Fruit fly (Drosophila melanogaster) whole organism, prepupa: ENCODE measurements around the gene CanA-14F.

Experiments used
- Blimp-1 ChIP-seq: fragments of 200-800 bp; sonication (Bioruptor generic); optimal IDR thresholded peaks from 3 replicates; lab custom pipeline; 2017; ENCODE audit warnings: missing biosample characterization, missing genetic modification characterization, mild to moderate bottlenecking, moderate library complexity, missing genetic modification reagents
- CG10631 ChIP-seq: fragments of 200-800 bp; sonication (Bioruptor generic); optimal IDR thresholded peaks from 2 replicates; lab custom pipeline; 2016; ENCODE audit warnings: missing biosample characterization, missing genetic modification characterization
- CG10669 ChIP-seq: fragments of 200-800 bp; sonication (Bioruptor generic); optimal IDR thresholded peaks from 3 replicates; lab custom pipeline; 2018; ENCODE audit warnings: missing biosample characterization, mild to moderate bottlenecking, missing genetic modification characterization, moderate library complexity
- CG11902 ChIP-seq: fragments of 200-800 bp; sonication (Bioruptor generic); optimal IDR thresholded peaks from 3 replicates; lab custom pipeline; 2016; ENCODE audit warnings: missing biosample characterization, missing genetic modification characterization
- CG1621 ChIP-seq: fragments of 200-800 bp; sonication (Bioruptor generic); optimal IDR thresholded peaks from 3 replicates; lab custom pipeline; 2018; ENCODE audit warnings: missing biosample characterization, mild to moderate bottlenecking, missing genetic modification characterization
- CG16779 ChIP-seq: fragments of 200-800 bp; sonication (Bioruptor generic); optimal IDR thresholded peaks from 3 replicates; lab custom pipeline; 2017; ENCODE audit warnings: missing biosample characterization, mild to moderate bottlenecking, missing genetic modification characterization
- CG3032 ChIP-seq: fragments of 200-800 bp; optimal IDR thresholded peaks from 2 replicates; lab custom pipeline; 2019; ENCODE audit warnings: missing biosample characterization, mild to moderate bottlenecking, missing genetic modification characterization, moderate library complexity
- CG34406 ChIP-seq: fragments of 200-800 bp; sonication (Bioruptor generic); optimal IDR thresholded peaks from 3 replicates; lab custom pipeline; 2016; ENCODE audit warnings: missing biosample characterization, missing genetic modification characterization
- CG3919 ChIP-seq: fragments of 200-800 bp; sonication (Bioruptor generic); optimal IDR thresholded peaks from 3 replicates; lab custom pipeline; 2016; ENCODE audit warnings: missing biosample characterization, missing genetic modification characterization
- CG6163 ChIP-seq: fragments of 200-800 bp; sonication (Bioruptor generic); IDR thresholded peaks from 3 replicates; pipeline ENCODE4 v1.3.6; 2022; ENCODE audit warnings: missing biosample characterization, missing genetic modification characterization
- CG6276 ChIP-seq: fragments of 200-800 bp; sonication (Bioruptor generic); optimal IDR thresholded peaks from 2 replicates; lab custom pipeline; 2017; ENCODE audit warnings: missing biosample characterization, mild to moderate bottlenecking, missing genetic modification characterization
- CG6792 ChIP-seq: fragments of 200-800 bp; sonication (Bioruptor generic); optimal IDR thresholded peaks from 3 replicates; lab custom pipeline; 2016; ENCODE audit warnings: missing biosample characterization, missing genetic modification characterization
- CG6808 ChIP-seq: fragments of 200-800 bp; sonication (Bioruptor generic); optimal IDR thresholded peaks from 3 replicates; lab custom pipeline; 2017; ENCODE audit warnings: missing biosample characterization, missing genetic modification characterization, mild to moderate bottlenecking, moderate library complexity, missing genetic modification reagents
- CG6854 ChIP-seq: fragments of 200-800 bp; sonication (Bioruptor generic); optimal IDR thresholded peaks from 2 replicates; lab custom pipeline; 2017; ENCODE audit warnings: missing biosample characterization, mild to moderate bottlenecking, missing genetic modification characterization
- CG7368 ChIP-seq: fragments of 200-800 bp; sonication (Bioruptor generic); optimal IDR thresholded peaks from 3 replicates; lab custom pipeline; 2016; ENCODE audit warnings: missing biosample characterization, missing genetic modification characterization
- CG8119 ChIP-seq: fragments of 200-800 bp; sonication (Bioruptor generic); IDR thresholded peaks from 3 replicates; pipeline ENCODE4 v1.3.6; 2022; ENCODE audit warnings: missing biosample characterization, missing genetic modification characterization
- CG8319 ChIP-seq: fragments of 200-800 bp; sonication (Bioruptor generic); optimal IDR thresholded peaks from 3 replicates; lab custom pipeline; 2016; ENCODE audit warnings: missing biosample characterization, missing genetic modification characterization
- CG9139 ChIP-seq: fragments of 200-800 bp; sonication (Bioruptor generic); optimal IDR thresholded peaks from 3 replicates; lab custom pipeline; 2017; ENCODE audit warnings: missing biosample characterization, mild to moderate bottlenecking, missing genetic modification characterization
- Eip75B ChIP-seq: fragments of 200-800 bp; sonication (Bioruptor generic); optimal IDR thresholded peaks from 3 replicates; lab custom pipeline; 2016; ENCODE audit warnings: missing biosample characterization, missing genetic modification characterization
- Eip78C ChIP-seq: fragments of 200-800 bp; sonication (Bioruptor generic); peaks from one replicate; lab custom pipeline; 2016; ENCODE audit warnings: missing biosample characterization, missing genetic modification characterization
- Eip93F ChIP-seq: fragments of 200-800 bp; sonication (Bioruptor generic); optimal IDR thresholded peaks from 2 replicates; lab custom pipeline; 2016; ENCODE audit warnings: missing biosample characterization, mild to moderate bottlenecking, missing genetic modification characterization
- Ets96B ChIP-seq: fragments of 200-800 bp; optimal IDR thresholded peaks from 2 replicates; lab custom pipeline; 2019; ENCODE audit warnings: missing biosample characterization, mild to moderate bottlenecking, missing genetic modification characterization, moderate library complexity
- Hr38 ChIP-seq: sonication (Bioruptor generic); optimal IDR thresholded peaks from 2 replicates; lab custom pipeline; 2016; ENCODE audit warnings: missing biosample characterization, missing genetic modification characterization
- Hr4 ChIP-seq: fragments of 200-800 bp; sonication (Bioruptor generic); optimal IDR thresholded peaks from 3 replicates; lab custom pipeline; 2016; ENCODE audit warnings: missing biosample characterization, missing genetic modification characterization
- Met ChIP-seq: fragments of 200-800 bp; sonication (Bioruptor generic); optimal IDR thresholded peaks from 3 replicates; lab custom pipeline; 2016; ENCODE audit warnings: missing biosample characterization, missing genetic modification characterization
- OdsH ChIP-seq: fragments of 200-800 bp; sonication (Bioruptor generic); optimal IDR thresholded peaks from 3 replicates; lab custom pipeline; 2016; ENCODE audit warnings: missing biosample characterization, missing genetic modification characterization
- Smox ChIP-seq: fragments of 200-800 bp; sonication (Bioruptor generic); optimal IDR thresholded peaks from 3 replicates; lab custom pipeline; 2016; ENCODE audit warnings: missing biosample characterization, missing genetic modification characterization
- Sox102F ChIP-seq: fragments of 200-800 bp; sonication (Bioruptor generic); optimal IDR thresholded peaks from 2 replicates; lab custom pipeline; 2016; ENCODE audit warnings: missing biosample characterization, mild to moderate bottlenecking, missing genetic modification characterization
- Sox14 ChIP-seq: fragments of 200-800 bp; sonication (Bioruptor generic); optimal IDR thresholded peaks from 3 replicates; lab custom pipeline; 2016; ENCODE audit warnings: missing biosample characterization, missing genetic modification characterization
- achi ChIP-seq: fragments of 200-800 bp; sonication (Bioruptor generic); optimal IDR thresholded peaks from 3 replicates; lab custom pipeline; 2016; ENCODE audit warnings: missing biosample characterization, missing genetic modification characterization
- acj6 ChIP-seq: fragments of 200-800 bp; sonication (Bioruptor generic); optimal IDR thresholded peaks from 3 replicates; lab custom pipeline; 2016; ENCODE audit warnings: missing biosample characterization, missing genetic modification characterization
- cyc ChIP-seq: fragments of 200-800 bp; sonication (Bioruptor generic); optimal IDR thresholded peaks from 3 replicates; lab custom pipeline; 2016; ENCODE audit warnings: missing biosample characterization, missing genetic modification characterization
- dac ChIP-seq: fragments of 200-800 bp; sonication (Bioruptor generic); optimal IDR thresholded peaks from 2 replicates; lab custom pipeline; 2017; ENCODE audit warnings: missing biosample characterization, mild to moderate bottlenecking, missing genetic modification characterization
- dsx ChIP-seq: fragments of 200-800 bp; optimal IDR thresholded peaks from 3 replicates; lab custom pipeline; 2019; ENCODE audit warnings: missing biosample characterization, mild to moderate bottlenecking, missing genetic modification characterization, moderate library complexity; ENCODE audit not compliant: poor library complexity, severe bottlenecking
- esn ChIP-seq: fragments of 200-800 bp; sonication (Bioruptor generic); optimal IDR thresholded peaks from 2 replicates; lab custom pipeline; 2016; ENCODE audit warnings: missing biosample characterization, mild to moderate bottlenecking, missing genetic modification characterization, moderate library complexity
- fd59A ChIP-seq: fragments of 200-800 bp; sonication (Bioruptor generic); optimal IDR thresholded peaks from 2 replicates; lab custom pipeline; 2017; ENCODE audit warnings: missing biosample characterization, mild to moderate bottlenecking, missing genetic modification characterization, missing genetic modification reagents
- fkh ChIP-seq: fragments of 200-800 bp; sonication (Bioruptor generic); optimal IDR thresholded peaks from 3 replicates; lab custom pipeline; 2017; ENCODE audit warnings: missing biosample characterization, mild to moderate bottlenecking, missing genetic modification characterization, moderate library complexity
- salr ChIP-seq, 2 experiments: fragments of 200-800 bp; sonication (Bioruptor generic); optimal IDR thresholded peaks; 3 replicates each; lab custom pipeline; 2016 to 2018; ENCODE audit warnings: missing biosample characterization in 2 of 2, missing genetic modification characterization in 2 of 2, mild to moderate bottlenecking in 1 of 2
- ss ChIP-seq, 2 experiments: fragments of 200-800 bp; sonication (Bioruptor generic); optimal IDR thresholded peaks; 2 replicates in 1 of 2; 3 replicates in 1 of 2; lab custom pipeline; 2017 to 2018; ENCODE audit warnings: mild to moderate bottlenecking in 2 of 2, missing biosample characterization in 2 of 2, missing genetic modification characterization in 2 of 2, moderate library complexity in 1 of 2
- svp ChIP-seq: fragments of 200-800 bp; sonication (Bioruptor generic); peaks from one replicate; lab custom pipeline; 2016; ENCODE audit warnings: missing biosample characterization, missing genetic modification characterization
- topi ChIP-seq: fragments of 200-800 bp; sonication (Bioruptor generic); optimal IDR thresholded peaks from 3 replicates; lab custom pipeline; 2016; ENCODE audit warnings: missing biosample characterization, missing genetic modification characterization
- vri ChIP-seq: fragments of 200-800 bp; sonication (Bioruptor generic); optimal IDR thresholded peaks from 3 replicates; lab custom pipeline; 2016; ENCODE audit warnings: missing biosample characterization, mild to moderate bottlenecking, missing genetic modification characterization

The CanA-14F gene

dm6 chrX:16559514-16560510 lies 27.2 kb downstream of the CanA-14F start, which contains the start of gene Pp2B-14D:
Pp2B-14D (minus strand) TSS chrX:16560016.
- peak; percentile 72 for TF ChIP-seq Eip78C (GFP tag; lab: Kevin White, UChicago)
- TF ChIP-seq Hr38 (GFP tag; lab: Kevin White, UChicago): no peak
- no peak for TF ChIP-seq vri (GFP tag; lab: Kevin White, UChicago)
- peak; percentile 3 for TF ChIP-seq CG3919 (GFP tag; lab: Kevin White, UChicago)
- TF ChIP-seq Ets96B: peak; percentile 5
- TF ChIP-seq Blimp-1 (GFP tag; lab: Kevin White, UChicago): peak; percentile 37
- TF ChIP-seq Smox (GFP tag; lab: Kevin White, UChicago): no peak
- peak; percentile 20 for TF ChIP-seq CG3032 (tag; lab: Kevin White, UChicago)
- peak; percentile 43 for TF ChIP-seq CG9139 (GFP tag; lab: Kevin White, UChicago)
- TF ChIP-seq ss (GFP tag; optimal IDR thresholded peaks at IDR 0.05; lab: Kevin White, UChicago): peak; percentile 39 to 66
- TF ChIP-seq CG6854 (GFP tag; lab: Kevin White, UChicago): peak; percentile 48
- TF ChIP-seq cyc: peak; percentile 6
- TF ChIP-seq Met (GFP tag; lab: Kevin White, UChicago): no peak
- no peak for TF ChIP-seq Eip75B (GFP tag; lab: Kevin White, UChicago)
- peak; percentile 49 for TF ChIP-seq Sox102F (GFP tag; lab: Kevin White, UChicago)
- peak; percentile 34 for TF ChIP-seq esn (GFP tag; lab: Kevin White, UChicago)
- peak; percentile 40; the same call in 1 of the 3 replicates for TF ChIP-seq CG8119 (GFP tag; lab: Robert Waterston, UW)
- peak; percentile 33 for TF ChIP-seq CG6276 (GFP tag; lab: Kevin White, UChicago)
- no peak; the same call in 2 of the 3 replicates for TF ChIP-seq CG6163 (GFP tag; lab: Robert Waterston, UW)
- peak; percentile 69 for TF ChIP-seq CG1621 (tag; lab: Kevin White, UChicago)
- peak; percentile 18 for TF ChIP-seq CG6808
- no peak for TF ChIP-seq CG7368 (GFP tag; lab: Kevin White, UChicago)
- peak; percentile 68 for TF ChIP-seq svp
- TF ChIP-seq fkh: peak; percentile 81

DNA sequence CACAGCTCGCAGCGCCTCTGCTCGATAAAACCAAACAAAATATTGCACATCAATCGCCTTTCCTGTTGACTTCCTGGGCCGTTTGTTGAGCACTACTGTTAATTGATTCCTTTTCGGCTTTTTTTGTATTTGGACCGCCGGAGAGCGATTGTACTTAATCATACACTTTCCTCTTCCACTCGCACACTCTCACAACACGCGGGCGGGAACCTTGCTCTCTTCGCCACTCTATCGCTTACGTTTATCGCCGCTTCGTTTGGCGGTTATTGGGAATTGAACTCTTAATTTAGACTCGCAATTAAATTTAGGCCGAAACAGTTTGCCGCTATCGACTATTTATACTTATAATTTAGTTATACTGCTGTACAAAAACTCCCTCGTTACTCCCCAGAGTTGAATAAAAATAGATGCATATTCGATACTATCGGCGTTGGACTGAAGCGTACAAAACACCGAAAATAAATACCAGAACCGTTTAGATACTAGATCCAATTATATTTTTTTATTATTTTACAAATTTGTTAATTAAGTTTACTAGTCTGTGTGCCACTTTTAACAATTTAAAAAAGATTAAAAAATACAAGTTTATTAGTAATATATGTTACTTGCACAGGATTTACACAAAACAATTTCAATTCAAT lies 33.3 kb downstream of the CanA-14F start, which contains the start of gene Arp2:
Arp2 (minus strand) TSS at position 427 of the 641 bp plus-strand sequence.
- TF ChIP-seq CG3919 (GFP tag; lab: Kevin White, UChicago) (no peak), Eip78C (GFP tag; lab: Kevin White, UChicago) (peak; percentile 21)

DNA sequence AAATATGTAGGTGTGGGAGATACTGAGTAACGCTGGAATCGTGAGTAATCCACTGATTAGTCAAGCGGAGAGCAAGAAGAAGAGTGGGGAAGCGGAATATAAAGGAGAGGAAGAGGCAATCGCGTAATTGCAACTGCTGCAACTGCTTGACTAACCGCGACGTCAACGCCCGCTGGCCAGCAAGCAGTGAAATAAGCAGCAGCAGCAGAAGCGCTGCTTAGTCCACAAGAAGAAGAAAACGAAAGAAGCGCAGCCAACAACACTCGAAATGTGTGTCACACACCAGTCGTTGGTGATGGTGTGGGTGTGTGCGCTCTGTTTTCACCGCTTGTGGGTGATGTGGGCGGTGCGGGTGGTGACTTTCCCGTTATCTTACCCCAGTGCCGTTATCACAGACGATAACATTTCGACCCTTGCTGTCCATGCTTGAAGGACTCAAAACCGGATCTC lies 34.0 kb downstream of the CanA-14F start:
- TF ChIP-seq CG6276 (GFP tag; lab: Kevin White, UChicago) (no peak), CG6854 (GFP tag; lab: Kevin White, UChicago) (no peak), achi (no peak), Hr4 (no peak), CG34406 (no peak), salr (GFP tag; optimal IDR thresholded peaks at IDR 0.05; lab: Kevin White, UChicago) (no peak), fkh (no peak), Eip93F (GFP tag; lab: Kevin White, UChicago) (no peak), ss (GFP tag; optimal IDR thresholded peaks at IDR 0.05; lab: Kevin White, UChicago) (no peak), Smox (GFP tag; lab: Kevin White, UChicago) (no peak), CG10631 (no peak), esn (GFP tag; lab: Kevin White, UChicago) (no peak), OdsH (no peak), CG8119 (GFP tag; lab: Robert Waterston, UW) (0 out of 3 replicates have a peak, but pooled peaks have one; percentile 23), CG11902 (GFP tag; lab: Kevin White, UChicago) (no peak), CG16779 (no peak), CG6792 (GFP tag; lab: Kevin White, UChicago) (no peak), CG3919 (GFP tag; lab: Kevin White, UChicago) (no peak), acj6 (no peak), dsx (GFP tag; lab: Kevin White, UChicago) (no peak), fd59A (no peak), dac (GFP tag; lab: Kevin White, UChicago) (no peak), CG8319 (GFP tag; lab: Kevin White, UChicago) (no peak), Hr38 (GFP tag; lab: Kevin White, UChicago) (no peak), svp (peak; percentile 88), Sox14 (no peak), topi (GFP tag; lab: Kevin White, UChicago) (no peak), CG10669 (GFP tag; lab: Kevin White, UChicago) (no peak), Blimp-1 (GFP tag; lab: Kevin White, UChicago) (no peak), Met (GFP tag; lab: Kevin White, UChicago) (no peak)
